Worm (Caenorhabditis elegans): Measurements from ENCODE around the gene F28E10.4.

The F28E10.4 gene

ce11 chrIV:4548253-4548652 is 19.0 kb downstream of the F28E10.4 start, which contains the start of gene ZK185.1:
ZK185.1 (plus strand) TSS chrIV:4548553.
- TF ChIP-seq Y56A3A.18 (GFP tag; IDR thresholded peaks at IDR 0.05) (no peak), zfh-2 (GFP tag; conservative IDR thresholded peaks at IDR 0.05) (0 out of 2 replicates have a peak, but pooled peaks have one; percentile 12), nhr-90 (tag; optimal IDR thresholded peaks at IDR 0.05) (no peak)

- TF ChIP-seq F49E8.2 (tag; optimal IDR thresholded peaks at IDR 0.05; ENCODE audit: insufficient read depth) (no peak), ztf-18 (tag; optimal IDR thresholded peaks at IDR 0.05) (no peak), tlf-1 (GFP tag; optimal IDR thresholded peaks at IDR 0.05) (no peak), ztf-6 (GFP tag; IDR thresholded peaks at IDR 0.05) (no peak), ZK185.1 (tag; optimal IDR thresholded peaks at IDR 0.05; ENCODE audit: poor library complexity, severe bottlenecking) (no peak), ztf-28 (GFP tag; IDR thresholded peaks at IDR 0.05) (no peak), rcor-1 (GFP tag; IDR thresholded peaks at IDR 0.05) (no peak), aptf-2 (GFP tag; conservative IDR thresholded peaks at IDR 0.05) (no peak), hmg-1.2 (GFP tag; IDR thresholded peaks at IDR 0.05) (no peak), ccch-3 (GFP tag; optimal IDR thresholded peaks at IDR 0.05) (no peak), lsl-1 (GFP tag; optimal IDR thresholded peaks at IDR 0.05) (no peak), unc-130 (GFP tag; optimal IDR thresholded peaks at IDR 0.05) (no peak), F33H1.4 (GFP tag; IDR thresholded peaks at IDR 0.05) (no peak), egl-18 (GFP tag; IDR thresholded peaks at IDR 0.05) (no peak), D2030.7 (GFP tag; IDR thresholded peaks at IDR 0.05) (no peak)
Observed at ce11 chrIV:4545818-4546217, 21.4 kb downstream of the F28E10.4 start, which contains the start of gene ZK185.5. ZK185.5 (minus strand) TSS chrIV:4545918.

- TF ChIP-seq dox-1 (GFP tag; IDR thresholded peaks at IDR 0.05) (0 out of 2 replicates have a peak, but pooled peaks have one; percentile 28), let-607 (tag; optimal IDR thresholded peaks at IDR 0.05) (peak; percentile 80 to 86), snpc-4 (GFP tag; optimal IDR thresholded peaks at IDR 0.05) (no peak), snpc-4 (tag; optimal IDR thresholded peaks at IDR 0.05) (no peak), zfh-2 (GFP tag; conservative IDR thresholded peaks at IDR 0.05) (no peak), nhr-80 (tag; optimal IDR thresholded peaks at IDR 0.05) (peak; percentile 88)
Observed at ce11 chrIV:4544215-4544614, 23.0 kb downstream of the F28E10.4 start.

- TF ChIP-seq lir-1 (GFP tag; conservative IDR thresholded peaks at IDR 0.05): no peak
- TF ChIP-seq T26A5.8 (tag; optimal IDR thresholded peaks at IDR 0.05): no peak
- TF ChIP-seq athp-1 (tag; optimal IDR thresholded peaks at IDR 0.05): no peak
- no peak for TF ChIP-seq mes-4 (tag; optimal IDR thresholded peaks at IDR 0.05)
- no peak for TF ChIP-seq repo-1 (tag; optimal IDR thresholded peaks at IDR 0.05)
- TF ChIP-seq bed-2 (GFP tag; IDR thresholded peaks at IDR 0.05): no peak
- TF ChIP-seq ceh-58 (GFP tag; IDR thresholded peaks at IDR 0.05): no peak
- no peak for TF ChIP-seq unc-130 (GFP tag; optimal IDR thresholded peaks at IDR 0.05)
- TF ChIP-seq F33H1.4 (GFP tag; IDR thresholded peaks at IDR 0.05): no peak
- TF ChIP-seq egrh-3 (GFP tag; IDR thresholded peaks at IDR 0.05): no peak
- no peak for TF ChIP-seq efl-1 (GFP tag; optimal IDR thresholded peaks at IDR 0.05)
- no peak for TF ChIP-seq B0336.3 (GFP tag; IDR thresholded peaks at IDR 0.05)
Observed at ce11 chrIV:4542972-4543371, 24.3 kb downstream of the F28E10.4 start.

ce11 chrIV:4541195-4541594 is 26.0 kb downstream of the F28E10.4 start:
- TF ChIP-seq ceh-27 (GFP tag; optimal IDR thresholded peaks at IDR 0.05): no peak
- TF ChIP-seq nhr-90 (tag; optimal IDR thresholded peaks at IDR 0.05): no peak
- TF ChIP-seq pbrm-1 (GFP tag; IDR thresholded peaks at IDR 0.05): no peak
- TF ChIP-seq attf-5 (GFP tag; optimal IDR thresholded peaks at IDR 0.05): no peak
- TF ChIP-seq hmg-1.2 (GFP tag; IDR thresholded peaks at IDR 0.05): no peak
- TF ChIP-seq hlh-12 (tag; optimal IDR thresholded peaks at IDR 0.05): no peak
- no peak for TF ChIP-seq attf-6 (GFP tag; IDR thresholded peaks at IDR 0.05)

All from whole organism, young adult.